Worm (Caenorhabditis elegans) whole organism, late embryonic: Measurements from ENCODE around the gene odr-2.

Experiments used
- C38D4.7 ChIP-seq: fragments of 200-800 bp; sonication (Bioruptor generic); optimal IDR thresholded peaks from 2 replicates; lab custom pipeline; 2018; ENCODE audit warnings: mild to moderate bottlenecking, missing genetic modification characterization, moderate library complexity, missing compliant biosample characterization
- F13H6.1 ChIP-seq: sonication (generic microtip); optimal IDR thresholded peaks from 2 replicates; lab custom pipeline; 2016; ENCODE audit warnings: missing genetic modification characterization, missing compliant biosample characterization
- T23F11.4 ChIP-seq: fragments of 200-800 bp; sonication (Bioruptor generic); optimal IDR thresholded peaks from 2 replicates; lab custom pipeline; 2018; ENCODE audit warnings: mild to moderate bottlenecking, missing genetic modification characterization, missing compliant biosample characterization
- Y22D7AL.16 ChIP-seq: sonication (generic microtip); optimal IDR thresholded peaks from 2 replicates; lab custom pipeline; 2016; ENCODE audit warnings: missing genetic modification characterization, missing compliant biosample characterization
- ama-1 ChIP-seq: fragments of 150-350 bp; optimal IDR thresholded peaks from 2 replicates; lab custom pipeline; 2014
- ceh-19 ChIP-seq: fragments of 200-800 bp; sonication (Bioruptor generic); optimal IDR thresholded peaks from 2 replicates; lab custom pipeline; 2018; ENCODE audit warnings: mild to moderate bottlenecking, missing genetic modification characterization, missing compliant biosample characterization
- ceh-22 ChIP-seq: sonication (generic microtip); optimal IDR thresholded peaks from 2 replicates; lab custom pipeline; 2017; ENCODE audit warnings: missing biosample characterization, missing genetic modification characterization
- ceh-24 ChIP-seq: sonication (generic microtip); optimal IDR thresholded peaks from 2 replicates; lab custom pipeline; 2016; ENCODE audit warnings: mild to moderate bottlenecking, missing genetic modification characterization, missing compliant biosample characterization
- ceh-30 ChIP-seq: fragments of 150-350 bp; optimal IDR thresholded peaks from 2 replicates; lab custom pipeline; 2014; ENCODE audit warnings: missing biosample characterization, missing genetic modification characterization
- ceh-45 ChIP-seq: fragments of 200-800 bp; sonication (Bioruptor generic); IDR thresholded peaks from 2 replicates; pipeline ENCODE4 v1.3.6; 2022; ENCODE audit warnings: missing genetic modification reagents, missing genetic modification characterization, missing compliant biosample characterization
- ceh-6 ChIP-seq: fragments of 200-800 bp; sonication (Bioruptor generic); optimal IDR thresholded peaks from 2 replicates; lab custom pipeline; 2018; ENCODE audit warnings: mild to moderate bottlenecking, missing genetic modification characterization, missing compliant biosample characterization
- ceh-9 ChIP-seq: sonication (generic microtip); optimal IDR thresholded peaks from 2 replicates; lab custom pipeline; 2016; ENCODE audit warnings: mild to moderate bottlenecking, missing genetic modification characterization, inconsistent platforms, missing compliant biosample characterization
- che-1 ChIP-seq: sonication (generic microtip); optimal IDR thresholded peaks from 2 replicates; lab custom pipeline; 2016; ENCODE audit warnings: mild to moderate bottlenecking, missing genetic modification characterization, missing compliant biosample characterization
- dmd-4 ChIP-seq: sonication (generic microtip); optimal IDR thresholded peaks from 2 replicates; lab custom pipeline; 2016; ENCODE audit warnings: borderline replicate concordance, missing genetic modification characterization, missing compliant biosample characterization
- elt-4 ChIP-seq: sonication (generic microtip); optimal IDR thresholded peaks from 2 replicates; lab custom pipeline; 2016; ENCODE audit warnings: missing genetic modification characterization, missing compliant biosample characterization
- ets-4 ChIP-seq: sonication (generic microtip); optimal IDR thresholded peaks from 2 replicates; lab custom pipeline; 2016; ENCODE audit warnings: missing genetic modification characterization, missing compliant biosample characterization
- fax-1 ChIP-seq: sonication (generic microtip); optimal IDR thresholded peaks from 2 replicates; lab custom pipeline; 2016; ENCODE audit warnings: missing genotype, missing genetic modification characterization, missing compliant biosample characterization
- fkh-10 ChIP-seq: fragments of 150-350 bp; optimal IDR thresholded peaks from 2 replicates; lab custom pipeline; 2014; ENCODE audit warnings: missing biosample characterization, missing genetic modification reagents, missing genetic modification characterization
- gmeb-2 ChIP-seq: sonication (generic microtip); optimal IDR thresholded peaks from 2 replicates; lab custom pipeline; 2016; ENCODE audit warnings: missing genetic modification characterization, inconsistent platforms, missing compliant biosample characterization
- hlh-6 ChIP-seq: sonication (generic microtip); optimal IDR thresholded peaks from 2 replicates; lab custom pipeline; 2016; ENCODE audit warnings: missing genotype, missing genetic modification characterization, missing compliant biosample characterization
- hlh-8 ChIP-seq: sonication (generic microtip); optimal IDR thresholded peaks from 2 replicates; lab custom pipeline; 2016; ENCODE audit warnings: missing genotype, missing genetic modification characterization, missing compliant biosample characterization
- mec-3 ChIP-seq: sonication (generic microtip); optimal IDR thresholded peaks from 2 replicates; lab custom pipeline; 2016; ENCODE audit warnings: borderline replicate concordance, missing genetic modification characterization, missing compliant biosample characterization
- nhr-11 ChIP-seq: fragments of 150-350 bp; optimal IDR thresholded peaks from 2 replicates; lab custom pipeline; 2014; ENCODE audit warnings: missing biosample characterization, missing genetic modification characterization
- npax-4 ChIP-seq: sonication (generic microtip); optimal IDR thresholded peaks from 2 replicates; lab custom pipeline; 2016; ENCODE audit warnings: missing genetic modification characterization, missing compliant biosample characterization
- pha-4 ChIP-seq: fragments of 150-350 bp; optimal IDR thresholded peaks from 2 replicates; lab custom pipeline; 2018; ENCODE audit warnings: missing biosample characterization, missing genetic modification reagents, missing genetic modification characterization
- pqm-1 ChIP-seq: sonication (generic microtip); optimal IDR thresholded peaks from 2 replicates; lab custom pipeline; 2016; ENCODE audit warnings: missing genetic modification characterization, missing compliant biosample characterization
- ref-2 ChIP-seq: sonication (generic microtip); optimal IDR thresholded peaks from 2 replicates; lab custom pipeline; 2016; ENCODE audit warnings: missing genetic modification characterization, missing compliant biosample characterization
- rnt-1 ChIP-seq: sonication (generic microtip); optimal IDR thresholded peaks from 2 replicates; lab custom pipeline; 2016; ENCODE audit warnings: missing genetic modification characterization, missing compliant biosample characterization
- sdc-2 ChIP-seq: sonication (generic microtip); optimal IDR thresholded peaks from 2 replicates; lab custom pipeline; 2016; ENCODE audit warnings: missing genotype, missing genetic modification characterization, missing compliant biosample characterization
- sox-2 ChIP-seq: fragments of 200-800 bp; sonication (Bioruptor generic); IDR thresholded peaks from 2 replicates; pipeline ENCODE4 v1.3.6; 2022; ENCODE audit warnings: missing genetic modification reagents, missing genetic modification characterization, missing compliant biosample characterization
- sox-4 ChIP-seq: sonication (generic microtip); optimal IDR thresholded peaks from 2 replicates; lab custom pipeline; 2017; ENCODE audit warnings: mild to moderate bottlenecking, missing genetic modification characterization, inconsistent platforms, missing compliant biosample characterization
- syd-9 ChIP-seq: sonication (generic microtip); optimal IDR thresholded peaks from 2 replicates; lab custom pipeline; 2016; ENCODE audit warnings: mild to moderate bottlenecking, missing genetic modification characterization, moderate library complexity, missing compliant biosample characterization
- ttx-3 ChIP-seq: sonication (generic microtip); optimal IDR thresholded peaks from 2 replicates; lab custom pipeline; 2016; ENCODE audit warnings: missing genetic modification reagents, missing genetic modification characterization, missing compliant biosample characterization
- unc-86 ChIP-seq: sonication (generic microtip); optimal IDR thresholded peaks from 2 replicates; lab custom pipeline; 2016; ENCODE audit warnings: missing genetic modification characterization, missing compliant biosample characterization
- zip-5 ChIP-seq: sonication (generic microtip); optimal IDR thresholded peaks from 2 replicates; lab custom pipeline; 2016; ENCODE audit warnings: missing genetic modification characterization, missing compliant biosample characterization
- ztf-16 ChIP-seq: sonication (generic microtip); optimal IDR thresholded peaks from 2 replicates; lab custom pipeline; 2017; ENCODE audit warnings: missing genetic modification characterization, missing compliant biosample characterization

Gene odr-2

ce11 chrV:7123979-7124378 is 20.6 kb downstream of the odr-2 start:
- TF ChIP-seq ama-1 (lab: Kevin White, UChicago) (no peak), npax-4 (tag; lab: Kevin White, UChicago) (no peak), ceh-19 (GFP tag; lab: Kevin White, UChicago) (no peak), sox-2 (GFP tag; lab: Robert Waterston, UW) (no peak), dmd-4 (no peak), elt-4 (no peak), ref-2 (tag; lab: Kevin White, UChicago) (no peak), ceh-45 (GFP tag; lab: Robert Waterston, UW) (no peak), ceh-9 (no peak), ttx-3 (no peak), ets-4 (no peak), syd-9 (tag; lab: Kevin White, UChicago) (no peak), sox-4 (tag; lab: Kevin White, UChicago) (no peak), ztf-16 (no peak), unc-86 (tag; lab: Kevin White, UChicago) (no peak), hlh-6 (tag; lab: Kevin White, UChicago) (no peak), hlh-8 (tag; lab: Kevin White, UChicago) (no peak), che-1 (tag; lab: Kevin White, UChicago) (no peak), zip-5 (tag; lab: Kevin White, UChicago) (no peak), pha-4 (tag; lab: Kevin White, UChicago) (no peak)

- no peak for TF ChIP-seq sox-2 (GFP tag; lab: Robert Waterston, UW)
- no peak for TF ChIP-seq dmd-4
- TF ChIP-seq sdc-2 (tag; lab: Kevin White, UChicago) = no peak
- TF ChIP-seq sox-4 (tag; lab: Kevin White, UChicago) = no peak
- TF ChIP-seq ttx-3 = no peak
- no peak for TF ChIP-seq mec-3 (tag; lab: Kevin White, UChicago)
- TF ChIP-seq hlh-8 (tag; lab: Kevin White, UChicago) = no peak
These were observed 26.1 kb downstream of the odr-2 start, which contains the start of gene T01C4.8 for ce11 chrV:7129460-7129859. Gene T01C4.8, minus strand, starts transcription at chrV:7129560.

ce11 chrV:7130974-7131373 is 27.6 kb downstream of the odr-2 start, which contains the start of gene srx-36:
Gene srx-36, minus strand, starts transcription at chrV:7131074.
- no peak for TF ChIP-seq fkh-10 (GFP tag; lab: Kevin White, UChicago)
- no peak for TF ChIP-seq ceh-6 (GFP tag; lab: Kevin White, UChicago)
- no peak for TF ChIP-seq sdc-2 (tag; lab: Kevin White, UChicago)
- no peak for TF ChIP-seq pqm-1 (tag; lab: Kevin White, UChicago)
- TF ChIP-seq gmeb-2 (tag; lab: Kevin White, UChicago) = no peak
- no peak for TF ChIP-seq ceh-30 (tag; lab: Kevin White, UChicago)
- TF ChIP-seq F13H6.1 (tag; lab: Kevin White, UChicago) = no peak
- no peak for TF ChIP-seq ztf-16
- TF ChIP-seq ceh-22 (tag; lab: Kevin White, UChicago) = no peak

- no peak for TF ChIP-seq ceh-24
- no peak for TF ChIP-seq nhr-11 (tag; lab: Kevin White, UChicago)
- TF ChIP-seq T23F11.4 (GFP tag; lab: Kevin White, UChicago) = no peak
- no peak for TF ChIP-seq rnt-1
- no peak for TF ChIP-seq ref-2 (tag; lab: Kevin White, UChicago)
- TF ChIP-seq ceh-9 = no peak
- TF ChIP-seq pqm-1 (tag; lab: Kevin White, UChicago) = no peak
- TF ChIP-seq Y22D7AL.16 (tag; lab: Kevin White, UChicago) = no peak
- no peak for TF ChIP-seq C38D4.7 (GFP tag; lab: Kevin White, UChicago)
- TF ChIP-seq ceh-30 (tag; lab: Kevin White, UChicago) = no peak
- no peak for TF ChIP-seq dmd-4
- TF ChIP-seq fax-1 (tag; lab: Kevin White, UChicago) = no peak
- TF ChIP-seq ceh-22 (tag; lab: Kevin White, UChicago) = no peak
These were observed 28.9 kb downstream of the odr-2 start, which contains the start of gene sre-10 for ce11 chrV:7132248-7132647. Gene sre-10, plus strand, starts transcription at chrV:7132548.
